Worm (Caenorhabditis elegans) whole organism, midembryonic: Measurements from ENCODE around the gene R09H3.2.

Experiments
- T22C8.4 ChIP-seq: fragments of 200-800 bp; sonication (Bioruptor generic); IDR thresholded peaks from 2 replicates; pipeline ENCODE4 v1.3.6; 2022; ENCODE audit warnings: missing genetic modification characterization, missing compliant biosample characterization
- cog-1 ChIP-seq: sonication (generic microtip); optimal IDR thresholded peaks from 2 replicates; lab custom pipeline; 2016; ENCODE audit warnings: missing genetic modification characterization, missing compliant biosample characterization
- flt-1 ChIP-seq: fragments of 200-800 bp; sonication (Bioruptor generic); IDR thresholded peaks from 2 replicates; pipeline ENCODE4 v1.3.6; 2022; ENCODE audit warnings: missing genetic modification characterization, missing compliant biosample characterization
- klf-2 ChIP-seq: fragments of 200-800 bp; sonication (Bioruptor generic); conservative IDR thresholded peaks from 2 replicates; pipeline ENCODE4 v1.3.6; 2022; ENCODE audit warnings: missing genetic modification reagents, missing genetic modification characterization, missing compliant biosample characterization
- med-1 ChIP-seq: sonication (generic microtip); optimal IDR thresholded peaks from 2 replicates; lab custom pipeline; 2017; ENCODE audit warnings: missing genetic modification characterization, mild to moderate bottlenecking, missing compliant biosample characterization, antibody characterized with exemption, missing genetic modification reagents; ENCODE audit not compliant: insufficient read depth
- ref-1 ChIP-seq: fragments of 200-800 bp; sonication (Bioruptor generic); conservative IDR thresholded peaks from 2 replicates; pipeline ENCODE4 v1.3.6; 2022; ENCODE audit warnings: missing genetic modification reagents, missing genetic modification characterization, missing compliant biosample characterization
- tab-1 ChIP-seq: fragments of 200-800 bp; sonication (Bioruptor generic); IDR thresholded peaks from 2 replicates; pipeline ENCODE4 v1.3.6; 2022; ENCODE audit warnings: missing genetic modification characterization, missing compliant biosample characterization
- ztf-23 ChIP-seq: fragments of 200-800 bp; sonication (Bioruptor generic); IDR thresholded peaks from 2 replicates; pipeline ENCODE4 v1.3.6; 2022; ENCODE audit warnings: missing genetic modification reagents, missing genetic modification characterization, missing compliant biosample characterization
- ztf-29 ChIP-seq: fragments of 200-800 bp; sonication (Bioruptor generic); IDR thresholded peaks from 2 replicates; pipeline ENCODE4 v1.3.6; 2022; ENCODE audit warnings: missing genetic modification reagents, missing genetic modification characterization, missing compliant biosample characterization

The R09H3.2 gene

DNA sequence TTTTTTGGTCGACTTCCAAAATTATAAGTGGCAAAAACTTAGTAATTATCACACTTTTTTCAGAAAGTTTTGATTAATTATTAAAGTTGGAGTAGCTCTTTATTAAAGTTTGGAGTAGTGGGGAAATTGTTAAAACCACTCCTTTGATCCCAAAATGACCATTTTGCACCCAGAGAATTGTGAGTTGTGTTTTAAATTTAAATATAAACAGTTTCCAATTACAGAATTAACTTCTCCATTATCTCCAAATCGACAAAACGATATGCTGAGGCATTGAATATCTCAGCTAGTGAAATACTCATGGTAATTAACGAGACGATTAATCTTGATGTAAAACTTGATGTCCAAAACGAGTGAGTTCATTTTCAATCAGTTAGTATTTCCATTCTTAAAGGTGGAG, 37.0 kb downstream of the R09H3.2 start, which contains the start of gene fbxb-58:
Gene fbxb-58, plus strand, starts transcription at position 301 of the 400 bp plus-strand sequence.
- no peak for TF ChIP-seq klf-2
- no peak for TF ChIP-seq tab-1 (GFP tag; lab: Robert Waterston, UW)
- no peak for TF ChIP-seq med-1 (GFP tag; lab: Kevin White, UChicago)
- no peak for TF ChIP-seq ztf-23
- TF ChIP-seq T22C8.4 (GFP tag; lab: Robert Waterston, UW) = no peak
- TF ChIP-seq flt-1 (GFP tag; lab: Robert Waterston, UW) = no peak
- no peak for TF ChIP-seq ref-1 (GFP tag; lab: Robert Waterston, UW)
- TF ChIP-seq ztf-29 (GFP tag; lab: Robert Waterston, UW) = no peak
- TF ChIP-seq cog-1 (tag; lab: Kevin White, UChicago) = no peak

DNA sequence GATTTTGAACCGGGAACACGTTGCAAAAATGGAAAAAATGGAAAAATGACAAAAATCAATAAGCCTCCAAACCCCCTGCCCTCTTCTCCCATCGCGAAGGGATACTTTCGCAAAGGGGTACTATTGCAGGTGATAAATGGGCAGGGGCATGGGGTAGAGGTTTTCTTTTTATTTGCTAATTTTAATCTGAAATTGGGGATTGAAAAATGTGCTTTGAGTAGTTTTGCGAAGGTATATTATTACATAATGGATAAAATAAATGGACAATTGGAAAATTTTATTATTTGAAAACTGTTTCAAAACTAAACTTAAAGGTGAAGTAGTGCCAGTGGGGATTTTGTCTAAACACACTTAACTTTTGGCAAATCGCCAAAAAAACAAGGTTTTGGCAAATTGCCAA, 37.8 kb downstream of the R09H3.2 start:
- peak; percentile 92 for TF ChIP-seq cog-1 (tag; lab: Kevin White, UChicago)
- TF ChIP-seq med-1 (GFP tag; lab: Kevin White, UChicago) = peak; percentile 26
- peak; percentile 82 for TF ChIP-seq flt-1 (GFP tag; lab: Robert Waterston, UW)
- TF ChIP-seq tab-1 (GFP tag; lab: Robert Waterston, UW) = no peak
- TF ChIP-seq T22C8.4 (GFP tag; lab: Robert Waterston, UW) = peak; percentile 99
- no peak for TF ChIP-seq ztf-29 (GFP tag; lab: Robert Waterston, UW)
- peak; percentile 91 for TF ChIP-seq ztf-23
- peak; percentile 67 for TF ChIP-seq klf-2

DNA sequence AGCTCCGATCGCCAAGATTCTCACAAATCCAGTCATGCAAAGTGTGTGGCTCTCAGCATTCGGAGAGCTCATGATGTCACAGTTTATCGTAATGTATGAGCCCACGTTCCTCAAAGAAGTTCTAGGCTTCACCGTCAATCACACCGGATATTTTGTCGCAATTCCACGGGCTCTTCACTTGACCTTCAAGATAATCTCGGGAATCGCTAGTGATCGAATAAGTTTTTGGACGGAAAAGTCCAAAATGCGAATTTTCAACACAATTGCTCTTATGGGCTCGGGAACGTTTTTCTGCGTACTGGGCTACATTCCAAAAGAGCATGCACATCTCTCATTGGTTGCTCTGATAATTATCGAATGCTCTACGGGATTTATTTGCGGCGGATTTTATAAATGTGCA, 41.8 kb downstream of the R09H3.2 start:
- TF ChIP-seq klf-2 (no peak), flt-1 (GFP tag; lab: Robert Waterston, UW) (no peak), cog-1 (tag; lab: Kevin White, UChicago) (no peak), med-1 (GFP tag; lab: Kevin White, UChicago) (no peak), ztf-29 (GFP tag; lab: Robert Waterston, UW) (no peak)

DNA sequence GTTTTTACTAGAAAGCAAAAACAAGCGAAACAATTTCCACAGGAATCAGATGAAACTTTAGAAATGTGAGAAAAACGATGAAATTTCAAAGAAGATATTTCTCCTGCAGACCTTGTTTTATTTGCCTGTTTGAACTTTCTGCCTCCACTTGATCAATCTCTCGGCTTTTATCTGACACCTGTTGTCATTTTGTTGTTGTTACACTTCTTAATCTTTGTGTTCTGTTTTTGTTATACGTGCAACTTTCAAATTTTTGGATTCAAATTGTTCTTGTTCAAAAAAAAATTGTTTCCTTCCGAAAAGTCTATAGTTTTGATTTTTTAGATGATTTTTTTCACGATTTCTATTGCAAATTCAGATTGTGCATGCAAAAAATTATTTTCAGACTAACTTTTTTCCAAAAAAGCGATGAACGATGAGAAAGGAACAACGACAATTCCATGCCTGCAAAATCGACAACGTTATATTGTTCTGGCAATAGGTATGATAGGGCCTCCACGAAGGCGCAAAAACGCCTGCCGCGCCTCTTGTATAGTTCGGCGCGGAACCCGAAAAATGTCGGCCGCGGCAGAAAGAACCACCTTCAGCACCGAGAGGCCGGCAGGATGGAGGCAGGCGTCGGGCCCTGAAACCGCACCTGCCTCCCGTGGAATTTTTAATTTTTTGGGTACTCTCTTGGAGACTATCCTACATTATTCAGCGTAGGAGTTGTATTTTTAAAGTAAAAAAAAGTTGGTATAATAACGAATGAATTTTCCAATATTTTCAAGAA, 44.0 kb downstream of the R09H3.2 start, which contains the start of gene H11E01.2:
Gene H11E01.2, plus strand, starts transcription at position 380 of the 772 bp plus-strand sequence.
- TF ChIP-seq klf-2 (no peak), tab-1 (GFP tag; lab: Robert Waterston, UW) (no peak), flt-1 (GFP tag; lab: Robert Waterston, UW) (no peak), ref-1 (GFP tag; lab: Robert Waterston, UW) (no peak), cog-1 (tag; lab: Kevin White, UChicago) (no peak), ztf-29 (GFP tag; lab: Robert Waterston, UW) (no peak), ztf-23 (no peak), med-1 (GFP tag; lab: Kevin White, UChicago) (no peak), T22C8.4 (GFP tag; lab: Robert Waterston, UW) (no peak)
